Fruit fly (Drosophila melanogaster) ovary, adult (tissue): ENCODE measurements around the gene CG43799.

Experiments used
- CG17801 ChIP-seq: fragments of 200-800 bp; optimal IDR thresholded peaks from 2 replicates; lab custom pipeline; 2019; ENCODE audit warnings: missing biosample characterization, mild to moderate bottlenecking, missing genetic modification characterization, moderate library complexity; ENCODE audit not compliant: partially characterized antibody

CG43799 gene

DNA sequence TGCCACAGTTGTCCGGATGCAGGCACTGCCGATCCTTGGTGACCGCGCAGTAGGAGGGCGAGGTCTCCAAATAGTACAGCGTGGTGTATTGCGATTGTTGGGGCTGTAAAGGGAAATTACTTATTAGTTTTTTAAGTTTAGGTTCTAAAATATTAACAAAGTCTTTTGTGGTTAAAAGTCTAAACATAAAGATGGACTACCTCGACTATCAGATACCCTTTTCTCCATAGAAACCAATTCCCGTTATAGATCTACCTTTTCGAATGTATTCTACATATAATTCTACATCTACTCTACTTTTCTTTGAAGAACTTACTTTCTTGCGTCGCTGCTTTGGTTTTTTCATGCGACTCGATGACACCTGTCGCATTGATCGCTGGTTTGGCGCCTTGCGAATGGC lies 28.6 kb downstream of the CG43799 start:
- TF ChIP-seq CG17801 (GFP tag; lab: Kevin White, UChicago): no peak

dm6 chr2L:7257212-7257611 lies 29.7 kb downstream of the CG43799 start, which contains the start of gene CG31909:
CG31909 (plus strand) TSS chr2L:7257512.
- TF ChIP-seq CG17801 (GFP tag; lab: Kevin White, UChicago): no peak

DNA sequence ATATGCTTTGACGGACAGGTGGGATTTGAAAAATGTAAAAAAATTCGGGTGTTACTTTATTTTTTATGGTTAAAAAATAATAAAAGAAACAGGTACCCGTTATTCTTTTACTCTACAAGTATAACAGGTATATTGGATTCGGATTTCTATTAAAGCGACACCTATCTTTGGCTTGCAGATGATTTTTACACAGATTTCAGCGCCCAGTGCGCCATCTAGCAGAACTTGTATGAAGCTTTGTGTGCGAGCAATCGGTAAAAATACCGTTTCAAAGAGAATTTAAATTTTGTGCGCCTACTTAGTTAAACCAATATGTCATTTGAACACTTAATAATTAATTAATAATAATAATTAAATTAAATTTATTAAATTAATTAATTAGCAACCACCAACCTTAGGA lies 30.6 kb downstream of the CG43799 start:
- no peak for TF ChIP-seq CG17801 (GFP tag; lab: Kevin White, UChicago)

DNA sequence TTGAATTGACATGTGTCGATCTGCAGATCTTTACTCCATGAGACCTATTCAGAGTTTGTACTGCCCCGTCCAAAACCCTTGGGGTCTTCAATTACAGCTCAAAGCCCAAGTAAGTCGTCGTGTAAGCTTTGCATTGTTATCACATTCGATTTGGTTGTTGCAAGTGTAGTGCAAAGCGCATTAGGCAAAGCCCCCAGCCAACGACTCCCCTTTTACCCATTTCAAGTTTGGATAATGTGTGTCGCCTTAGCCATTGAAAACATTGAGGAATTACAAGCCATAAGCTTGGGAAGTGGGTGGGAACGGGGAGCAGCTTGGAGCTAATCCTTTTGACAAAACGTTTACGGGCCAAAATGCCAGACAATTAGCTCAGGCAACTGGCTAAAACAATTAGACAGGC lies 32.0 kb downstream of the CG43799 start:
- no peak for TF ChIP-seq CG17801 (GFP tag; lab: Kevin White, UChicago)

dm6 chr2L:7260251-7260650 lies 32.7 kb downstream of the CG43799 start:
- TF ChIP-seq CG17801 (GFP tag; lab: Kevin White, UChicago): no peak

DNA sequence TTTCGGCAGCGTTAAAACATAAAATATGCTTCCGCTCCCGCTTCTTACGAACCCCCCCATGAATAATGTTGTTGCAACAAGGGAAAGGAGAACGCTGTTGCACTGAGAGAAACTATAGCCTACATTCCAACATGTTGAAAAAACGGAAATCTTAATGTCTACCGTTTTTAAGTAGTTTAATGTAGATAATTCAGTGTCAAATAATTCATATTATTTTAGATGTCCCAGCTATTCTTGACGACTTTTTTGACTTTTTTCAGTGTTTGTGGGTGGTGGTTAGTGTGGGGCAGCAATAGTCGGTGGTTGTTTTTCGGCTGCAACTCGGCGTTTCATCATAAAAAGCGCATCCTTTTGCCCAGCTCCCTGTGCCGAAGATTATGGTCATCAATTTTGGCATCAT lies 34.5 kb downstream of the CG43799 start:
- TF ChIP-seq CG17801 (GFP tag; lab: Kevin White, UChicago): no peak

dm6 chr2L:7262580-7262979 lies 35.0 kb downstream of the CG43799 start:
- TF ChIP-seq CG17801 (GFP tag; lab: Kevin White, UChicago): no peak

DNA sequence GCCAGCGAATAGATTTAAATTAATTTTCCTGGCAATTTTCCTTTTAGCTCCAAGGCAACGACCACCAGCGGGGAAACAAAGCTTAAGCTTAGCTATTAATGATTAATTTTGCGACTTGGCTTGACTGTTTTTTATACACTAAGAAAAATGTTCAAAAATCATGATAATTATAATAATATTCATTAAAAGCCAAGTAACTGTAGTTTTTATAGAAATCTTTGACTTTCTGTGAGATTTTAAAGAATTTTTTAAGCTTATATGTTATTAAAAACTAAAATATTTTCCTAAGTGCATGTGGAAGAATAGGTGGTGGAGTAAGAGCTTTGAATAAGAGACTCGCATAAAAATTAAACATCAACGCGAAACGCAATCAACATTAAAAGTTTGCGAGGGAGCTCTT lies 36.9 kb downstream of the CG43799 start:
- TF ChIP-seq CG17801 (GFP tag; lab: Kevin White, UChicago): no peak

DNA sequence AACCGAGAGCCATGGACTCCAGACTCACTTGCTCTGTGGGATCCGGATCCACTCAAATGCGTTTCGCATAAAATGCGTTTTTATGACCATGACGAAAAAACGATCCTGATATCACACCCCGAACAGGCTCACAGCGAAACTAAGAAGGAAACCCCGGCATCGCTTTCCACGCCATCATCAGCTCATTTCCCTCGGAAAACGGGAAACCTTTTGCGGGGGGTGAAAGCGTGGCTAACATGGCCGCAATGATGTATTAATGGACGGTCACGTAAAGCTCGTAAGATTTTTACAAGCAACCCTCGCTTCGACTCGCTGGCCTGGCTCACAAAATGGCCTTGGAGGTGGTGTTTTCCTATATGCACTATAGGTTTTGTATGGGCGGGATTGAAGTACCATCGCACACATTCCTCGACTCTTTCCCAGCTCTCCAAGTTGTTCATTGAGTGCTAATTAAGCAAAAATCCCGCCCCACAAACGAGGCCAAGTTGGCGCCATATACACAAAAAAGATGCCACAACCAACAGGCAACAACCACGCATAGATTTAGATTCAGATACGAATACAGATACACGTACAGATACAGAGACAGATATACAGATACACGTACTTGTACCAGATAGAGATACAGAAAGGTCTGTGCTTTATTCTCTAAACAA lies 37.5 kb downstream of the CG43799 start:
- TF ChIP-seq CG17801 (GFP tag; lab: Kevin White, UChicago): no peak

dm6 chr2L:7265970-7266369 lies 38.4 kb downstream of the CG43799 start:
- TF ChIP-seq CG17801 (GFP tag; lab: Kevin White, UChicago): no peak

DNA sequence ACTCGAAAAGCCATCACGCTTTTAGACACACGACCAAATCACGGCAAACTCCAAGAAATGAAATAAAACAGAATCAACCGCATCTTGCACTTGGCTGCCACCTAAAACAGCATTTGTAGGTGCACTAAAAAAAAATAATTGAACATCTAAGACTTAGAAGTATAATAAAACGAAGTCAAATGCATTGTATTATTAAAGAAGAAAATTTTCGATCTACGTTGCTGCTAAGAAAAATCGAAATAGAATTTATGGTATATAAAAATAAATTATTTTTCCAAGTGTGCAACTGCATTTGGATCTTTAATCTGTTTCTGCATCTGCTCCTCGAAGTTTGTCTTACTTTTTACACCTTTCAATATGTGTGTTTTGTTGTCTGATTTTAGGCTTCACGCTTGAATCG lies 42.7 kb downstream of the CG43799 start:
- TF ChIP-seq CG17801 (GFP tag; lab: Kevin White, UChicago): no peak

- no peak for TF ChIP-seq CG17801 (GFP tag; lab: Kevin White, UChicago)
These were observed 44.9 kb downstream of the CG43799 start for dm6 chr2L:7272452-7272851.

dm6 chr2L:7277017-7277416 lies 49.5 kb downstream of the CG43799 start, which contains the start of gene Wnt4:
Wnt4 (minus strand) TSS chr2L:7277171.
- no peak for TF ChIP-seq CG17801 (GFP tag; lab: Kevin White, UChicago)

dm6 chr2L:7277562-7278255 lies 50.2 kb downstream of the CG43799 start:
- no peak for TF ChIP-seq CG17801 (GFP tag; lab: Kevin White, UChicago)
